Fruit fly (Drosophila melanogaster) whole organism, embryonic: ENCODE measurements around the gene Mst89B.
A peak's percentile ranks its signal among the peaks of the same experiment; 100 is the strongest.

ENCODE experiments used
- Abd-B ChIP-seq: fragments of 200-800 bp; sonication (Bioruptor generic); optimal IDR thresholded peaks from 2 replicates; lab custom pipeline; 2018; ENCODE audit warnings: missing biosample characterization, mild to moderate bottlenecking, missing genetic modification characterization, moderate library complexity
- C15 ChIP-seq: fragments of 200-800 bp; sonication (Bioruptor generic); IDR thresholded peaks from 3 replicates; pipeline ENCODE4 v1.3.6; 2022; ENCODE audit warnings: missing biosample characterization, missing genetic modification characterization
- CG10267 ChIP-seq: fragments of 200-800 bp; sonication (Bioruptor generic); optimal IDR thresholded peaks from 2 replicates; lab custom pipeline; 2018; ENCODE audit warnings: missing biosample characterization, mild to moderate bottlenecking, missing genetic modification characterization, moderate library complexity
- CG10431 ChIP-seq: fragments of 200-800 bp; sonication (Bioruptor generic); optimal IDR thresholded peaks from 3 replicates; lab custom pipeline; 2018; ENCODE audit warnings: missing biosample characterization, mild to moderate bottlenecking, missing genetic modification characterization
- CG10654 ChIP-seq: fragments of 200-800 bp; sonication (Bioruptor generic); optimal IDR thresholded peaks from 2 replicates; lab custom pipeline; 2016; ENCODE audit warnings: missing biosample characterization, missing genetic modification characterization
- CG14860 ChIP-seq: fragments of 200-800 bp; sonication (Bioruptor generic); IDR thresholded peaks from 3 replicates; pipeline ENCODE4 v1.3.6; 2022; ENCODE audit warnings: missing biosample characterization, missing genetic modification characterization; ENCODE audit not compliant: partially characterized antibody
- CG17829 ChIP-seq: fragments of 200-800 bp; optimal IDR thresholded peaks from 2 replicates; lab custom pipeline; 2019; ENCODE audit warnings: missing biosample characterization, mild to moderate bottlenecking, missing genetic modification characterization, moderate library complexity
- CG2129 ChIP-seq: fragments of 200-800 bp; sonication (Bioruptor generic); IDR thresholded peaks from 2 replicates; pipeline ENCODE4 v1.3.6; 2022; ENCODE audit warnings: missing biosample characterization, missing genetic modification characterization; ENCODE audit not compliant: partially characterized antibody
- CG2712 ChIP-seq: fragments of 200-800 bp; optimal IDR thresholded peaks from 3 replicates; lab custom pipeline; 2019; ENCODE audit warnings: missing biosample characterization, mild to moderate bottlenecking, missing genetic modification characterization, moderate library complexity
- CG30020 ChIP-seq: fragments of 200-800 bp; optimal IDR thresholded peaks from 2 replicates; lab custom pipeline; 2019; ENCODE audit warnings: missing biosample characterization, mild to moderate bottlenecking, missing genetic modification characterization, moderate library complexity
- CG3163 ChIP-seq: fragments of 200-800 bp; sonication (Bioruptor generic); optimal IDR thresholded peaks from 3 replicates; lab custom pipeline; 2016; ENCODE audit warnings: missing biosample characterization, missing genetic modification characterization
- CG32767 ChIP-seq: fragments of 200-800 bp; sonication (Bioruptor generic); IDR thresholded peaks from 2 replicates; pipeline ENCODE4 v1.3.6; 2022; ENCODE audit warnings: missing biosample characterization, missing genetic modification characterization
- CG3281 ChIP-seq: fragments of 200-800 bp; sonication (Bioruptor generic); optimal IDR thresholded peaks from 3 replicates; lab custom pipeline; 2017; ENCODE audit warnings: missing biosample characterization, mild to moderate bottlenecking, missing genetic modification characterization
- CG33213 ChIP-seq: fragments of 200-800 bp; sonication (Bioruptor generic); optimal IDR thresholded peaks from 3 replicates; lab custom pipeline; 2016; ENCODE audit warnings: missing biosample characterization, missing genetic modification characterization
- CG6689 ChIP-seq: fragments of 200-800 bp; sonication (Bioruptor generic); IDR thresholded peaks from 2 replicates; pipeline ENCODE4 v1.3.6; 2022; ENCODE audit warnings: missing biosample characterization, missing genetic modification characterization
- CG8765 ChIP-seq: fragments of 200-800 bp; sonication (Bioruptor generic); IDR thresholded peaks from 2 replicates; pipeline ENCODE4 v1.3.6; 2022; ENCODE audit warnings: missing biosample characterization, missing genetic modification characterization
- CG8924 ChIP-seq: fragments of 200-800 bp; optimal IDR thresholded peaks from 3 replicates; lab custom pipeline; 2019; ENCODE audit warnings: missing biosample characterization, mild to moderate bottlenecking, missing genetic modification characterization, moderate library complexity
- CG9437 ChIP-seq: fragments of 200-800 bp; sonication (Bioruptor generic); optimal IDR thresholded peaks from 2 replicates; lab custom pipeline; 2018; ENCODE audit warnings: missing biosample characterization, mild to moderate bottlenecking, missing genetic modification characterization
- CkIIα-i1 ChIP-seq: fragments of 200-800 bp; sonication (Bioruptor generic); IDR thresholded peaks from 2 replicates; pipeline ENCODE4 v1.3.6; 2022; ENCODE audit warnings: missing biosample characterization, missing genetic modification characterization
- D ChIP-seq, 2 experiments: fragments of 200-800 bp in 1 of 2; fragments of >200 bp in 1 of 2; sonication (Bioruptor generic) in 1 of 2; optimal IDR thresholded peaks; 2 replicates in 1 of 2; 3 replicates in 1 of 2; lab custom pipeline; 2017; ENCODE audit warnings: mild to moderate bottlenecking in 1 of 2, missing biosample characterization in 1 of 2, missing genetic modification characterization in 1 of 2, missing genetic modification reagents in 1 of 2
- Eip74EF ChIP-seq, 2 experiments: fragments of 200-800 bp in 1 of 2; fragments of >200 bp in 1 of 2; sonication (Bioruptor generic) in 1 of 2; optimal IDR thresholded peaks; 2 replicates each; lab custom pipeline; 2017 to 2019; ENCODE audit warnings: missing biosample characterization in 2 of 2, missing genetic modification characterization in 2 of 2, mild to moderate bottlenecking in 1 of 2, moderate library complexity in 1 of 2
- Fer1 ChIP-seq: fragments of 200-800 bp; sonication (Bioruptor generic); optimal IDR thresholded peaks from 2 replicates; lab custom pipeline; 2017; ENCODE audit warnings: missing biosample characterization, mild to moderate bottlenecking, missing genetic modification characterization
- Fer2 ChIP-seq: fragments of 200-800 bp; sonication (Bioruptor generic); optimal IDR thresholded peaks from 2 replicates; lab custom pipeline; 2018; ENCODE audit warnings: missing biosample characterization, mild to moderate bottlenecking, missing genetic modification characterization, moderate library complexity
- Fer3 ChIP-seq: fragments of 200-800 bp; sonication (Bioruptor generic); optimal IDR thresholded peaks from 2 replicates; lab custom pipeline; 2018; ENCODE audit warnings: missing biosample characterization, mild to moderate bottlenecking, missing genetic modification characterization, moderate library complexity
- Jarid2 ChIP-seq: fragments of 200-800 bp; sonication (Bioruptor generic); optimal IDR thresholded peaks from 3 replicates; lab custom pipeline; 2017; ENCODE audit warnings: mild to moderate bottlenecking, missing biosample characterization, missing genetic modification reagents, missing genetic modification characterization
- Nf-YA ChIP-seq: fragments of 200-800 bp; sonication (Bioruptor generic); IDR thresholded peaks from 2 replicates; pipeline ENCODE4 v1.3.6; 2022; ENCODE audit warnings: missing biosample characterization, missing genetic modification characterization
- Oli ChIP-seq: fragments of 200-800 bp; sonication (Bioruptor generic); optimal IDR thresholded peaks from 2 replicates; lab custom pipeline; 2018; ENCODE audit warnings: missing biosample characterization, mild to moderate bottlenecking, missing genetic modification characterization, moderate library complexity
- Side ChIP-seq: fragments of 200-800 bp; sonication (Bioruptor generic); optimal IDR thresholded peaks from 2 replicates; lab custom pipeline; 2016; ENCODE audit warnings: missing biosample characterization, missing genetic modification characterization
- Sox100B ChIP-seq: fragments of 200-800 bp; sonication (Bioruptor generic); optimal IDR thresholded peaks from 3 replicates; lab custom pipeline; 2018; ENCODE audit warnings: missing biosample characterization, mild to moderate bottlenecking, missing genetic modification characterization
- dysf ChIP-seq: fragments of 200-800 bp; sonication (Bioruptor generic); IDR thresholded peaks from 3 replicates; pipeline ENCODE4 v1.3.6; 2022; ENCODE audit warnings: missing biosample characterization, missing genetic modification characterization
- ems ChIP-seq: fragments of 200-800 bp; sonication (Bioruptor generic); optimal IDR thresholded peaks from 3 replicates; lab custom pipeline; 2016; ENCODE audit warnings: missing biosample characterization, missing genetic modification characterization
- exex ChIP-seq: fragments of 200-800 bp; sonication (Bioruptor generic); optimal IDR thresholded peaks from 4 replicates; lab custom pipeline; 2018; ENCODE audit warnings: missing biosample characterization, mild to moderate bottlenecking, missing genetic modification characterization, moderate library complexity
- fd64A ChIP-seq: fragments of 200-800 bp; sonication (Bioruptor generic); optimal IDR thresholded peaks from 3 replicates; lab custom pipeline; 2018; ENCODE audit warnings: missing biosample characterization, mild to moderate bottlenecking, missing genetic modification characterization
- gce ChIP-seq: fragments of 200-800 bp; sonication (Bioruptor generic); IDR thresholded peaks from 3 replicates; pipeline ENCODE4 v1.3.6; 2022; ENCODE audit warnings: missing biosample characterization, missing genetic modification characterization
- gcm ChIP-seq: fragments of 200-800 bp; sonication (Bioruptor generic); optimal IDR thresholded peaks from 2 replicates; lab custom pipeline; 2019; ENCODE audit warnings: missing biosample characterization, mild to moderate bottlenecking, missing genetic modification characterization, moderate library complexity
- insv ChIP-seq, 2 experiments: fragments of 200-800 bp; sonication (Bioruptor generic); optimal IDR thresholded peaks; 3 replicates each; lab custom pipeline; 2016 to 2018; ENCODE audit warnings: missing biosample characterization in 2 of 2, missing genetic modification characterization in 2 of 2
- jigr1 ChIP-seq: fragments of 200-800 bp; sonication (Bioruptor generic); IDR thresholded peaks from 3 replicates; pipeline ENCODE4 v1.3.6; 2022; ENCODE audit warnings: missing biosample characterization, missing genetic modification characterization
- knrl ChIP-seq: fragments of 200-800 bp; sonication (Bioruptor generic); IDR thresholded peaks from 3 replicates; pipeline ENCODE4 v1.3.6; 2022; ENCODE audit warnings: missing biosample characterization, missing genetic modification characterization; ENCODE audit not compliant: partially characterized antibody
- lilli ChIP-seq: fragments of 200-800 bp; sonication (Bioruptor generic); optimal IDR thresholded peaks from 3 replicates; lab custom pipeline; 2016; ENCODE audit warnings: missing biosample characterization, missing genetic modification characterization
- lmd ChIP-seq: fragments of 200-800 bp; sonication (Bioruptor generic); IDR thresholded peaks from 2 replicates; pipeline ENCODE4 v1.3.6; 2022; ENCODE audit warnings: missing biosample characterization, missing genetic modification characterization
- maf-S ChIP-seq: fragments of 200-800 bp; sonication (Bioruptor generic); optimal IDR thresholded peaks from 2 replicates; lab custom pipeline; 2016; ENCODE audit warnings: missing biosample characterization, missing genetic modification characterization
- pan ChIP-seq, 4 experiments: fragments of >200 bp in 3 of 4; fragments of 200-800 bp in 1 of 4; sonication (Bioruptor generic) in 1 of 4; optimal IDR thresholded peaks in 3 of 4; IDR thresholded peaks in 1 of 4; 2 replicates each; pipeline versions ENCODE4 v1.3.6 to Lab custom; 2017 to 2022; ENCODE audit warnings: missing biosample characterization in 2 of 4, missing genetic modification characterization in 2 of 4, mixed read lengths in 1 of 4
- so ChIP-seq: fragments of 200-800 bp; sonication (Bioruptor generic); IDR thresholded peaks from 3 replicates; pipeline ENCODE4 v1.3.6; 2022; ENCODE audit warnings: missing biosample characterization, missing genetic modification characterization
- ttk ChIP-seq: fragments of 200-800 bp; sonication (Bioruptor generic); IDR thresholded peaks from 2 replicates; pipeline ENCODE4 v2.1.2; 2022; ENCODE audit warnings: missing biosample characterization, missing genetic modification characterization
- unpg ChIP-seq: fragments of 200-800 bp; sonication (Bioruptor generic); optimal IDR thresholded peaks from 3 replicates; lab custom pipeline; 2018; ENCODE audit warnings: missing biosample characterization, mild to moderate bottlenecking, missing genetic modification characterization, moderate library complexity
- usp ChIP-seq: fragments of >200 bp; optimal IDR thresholded peaks from 2 replicates; lab custom pipeline; 2017; ENCODE audit warnings: missing biosample characterization, missing genetic modification characterization

Gene Mst89B

DNA sequence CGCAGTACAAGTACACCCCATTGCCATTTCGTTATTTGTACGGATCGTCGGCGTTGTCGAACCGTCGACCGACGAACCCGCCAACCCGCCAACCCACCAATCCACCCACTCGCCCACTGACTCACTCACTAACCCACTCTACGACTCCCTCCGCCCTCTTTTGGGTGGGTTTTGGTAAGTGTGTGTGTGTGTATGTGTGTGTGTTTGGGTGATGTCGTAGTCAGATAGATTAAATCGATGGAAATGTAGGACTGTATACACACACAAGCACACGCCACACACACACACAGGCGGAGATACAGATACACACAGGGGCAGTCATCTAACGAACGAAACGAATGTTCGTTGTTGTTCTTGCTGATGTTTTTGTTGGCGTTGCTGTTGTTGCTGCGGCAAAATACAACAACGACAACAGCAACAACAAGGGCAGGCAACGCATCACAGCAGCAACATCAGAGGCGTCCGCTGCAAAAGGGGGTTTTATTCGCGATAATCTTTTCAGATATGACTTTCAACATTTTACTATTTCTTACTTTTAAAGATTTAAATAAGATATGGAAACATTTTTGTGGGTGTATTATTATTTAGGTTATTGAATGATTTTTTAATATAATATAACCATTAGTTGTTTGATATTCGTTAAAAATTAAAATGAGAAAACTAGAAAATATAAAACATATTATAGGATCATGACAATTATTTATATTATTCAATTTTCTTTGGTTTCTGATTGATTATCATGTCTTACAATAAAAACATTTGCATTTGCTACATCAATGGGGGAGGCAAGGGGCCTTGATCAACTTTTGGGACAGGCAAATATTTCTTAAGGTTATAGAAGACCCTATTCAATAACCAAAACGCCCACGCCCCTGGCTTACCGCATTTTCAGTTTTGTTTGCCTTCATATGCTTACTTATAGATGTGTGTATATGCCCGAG lies 45.2 kb upstream of the Mst89B start (continued):
- TF ChIP-seq Fer2 (peak; percentile 71), Fer1 (peak; percentile 86), CG6689 (peak; percentile 85), CG2129 (GFP tag; lab: Robert Waterston, UW) (no peak), CG30020 (tag; lab: Kevin White, UChicago) (peak; percentile 87), fd64A (no peak), ems (GFP tag; lab: Kevin White, UChicago) (peak; percentile 61), unpg (peak; percentile 79), CG32767 (GFP tag; lab: Robert Waterston, UW) (no peak; the same call in none of the 2 replicates), D (optimal IDR thresholded peaks at IDR 0.05; lab: Kevin White, UChicago) (no peak), D (GFP tag; optimal IDR thresholded peaks at IDR 0.05; lab: Kevin White, UChicago) (peak; percentile 95), insv (GFP tag; optimal IDR thresholded peaks at IDR 0.05; lab: Kevin White, UChicago) (peak in 1 of 2 experiments; percentile 77), CG9437 (GFP tag; lab: Kevin White, UChicago) (peak; percentile 97), exex (peak; percentile 58), CG10654 (GFP tag; lab: Kevin White, UChicago) (peak; percentile 74), jigr1 (GFP tag; lab: Robert Waterston, UW) (no peak; the same call in 2 of the 3 replicates), Jarid2 (peak; percentile 69), Oli (tag; lab: Kevin White, UChicago) (peak; percentile 98), lilli (GFP tag; lab: Kevin White, UChicago) (peak; percentile 49), CG8924 (tag; lab: Kevin White, UChicago) (peak; percentile 96), CG10267 (tag; lab: Kevin White, UChicago) (peak; percentile 86), knrl (GFP tag; lab: Robert Waterston, UW) (no peak), dysf (GFP tag; lab: Robert Waterston, UW) (peak; percentile 76; the same call in 2 of the 3 replicates), maf-S (GFP tag; lab: Kevin White, UChicago) (no peak), CG2712 (tag; lab: Kevin White, UChicago) (peak; percentile 95), CG3163 (GFP tag; lab: Kevin White, UChicago) (no peak), CkIIα-i1 (GFP tag; lab: Robert Waterston, UW) (no peak), ttk (GFP tag; lab: Robert Waterston, UW) (peak; percentile 65), usp (GFP tag; lab: Kevin White, UChicago) (no peak), CG8765 (GFP tag; lab: Robert Waterston, UW) (peak; percentile 40; the same call in 1 of the 2 replicates), Fer3 (tag; lab: Kevin White, UChicago) (peak; percentile 67), Side (GFP tag; lab: Kevin White, UChicago) (no peak), C15 (GFP tag; lab: Robert Waterston, UW) (0 out of 3 replicates have a peak, but pooled peaks have one; percentile 50), gce (peak; percentile 64; the same call in 2 of the 3 replicates), pan (optimal IDR thresholded peaks at IDR 0.05; lab: Kevin White, UChicago) (no peak), pan (GFP tag; optimal IDR thresholded peaks at IDR 0.05 in 1 of 2, IDR thresholded peaks at IDR 0.05 in 1 of 2) (peak in 1 of 2 experiments; percentile 72), CG17829 (peak; percentile 94), gcm (GFP tag; lab: Kevin White, UChicago) (peak; percentile 88), Eip74EF (GFP tag; optimal IDR thresholded peaks at IDR 0.05; lab: Kevin White, UChicago) (peak in 1 of 2 experiments; percentile 92), lmd (peak; percentile 83), Sox100B (GFP tag; lab: Kevin White, UChicago) (peak; percentile 98), CG14860 (GFP tag; lab: Robert Waterston, UW) (no peak), so (GFP tag; lab: Robert Waterston, UW) (peak; percentile 64; the same call in 2 of the 3 replicates), CG10431 (peak; percentile 89), CG3281 (GFP tag; lab: Kevin White, UChicago) (peak; percentile 93), CG33213 (GFP tag; lab: Kevin White, UChicago) (no peak), Nf-YA (0 out of 2 replicates have a peak, but pooled peaks have one; percentile 11), Abd-B (GFP tag; lab: Kevin White, UChicago) (peak; percentile 92)
